Fruit fly (Drosophila melanogaster): ENCODE measurements around the gene Octbeta2R.
"Not testable (repeated sequence)": the region's sequence is repeated elsewhere in the genome, so short reads cannot be mapped to it uniquely, and the experiment has no call there.

Gene Octbeta2R

dm6 chr3R:12615553-12615952 is 20.0 kb upstream of the Octbeta2R start:
- TF ChIP-seq CTCF (optimal IDR thresholded peaks at IDR 0.05): no peak
- TF ChIP-seq CG8478 (optimal IDR thresholded peaks at IDR 0.05): no peak

dm6 chr3R:12611973-12612372 is 16.4 kb upstream of the Octbeta2R start:
- TF ChIP-seq CG8478 (optimal IDR thresholded peaks at IDR 0.05) (no peak), CTCF (optimal IDR thresholded peaks at IDR 0.05) (no peak)

- no peak for TF ChIP-seq CG8478 (optimal IDR thresholded peaks at IDR 0.05)
- TF ChIP-seq CTCF (optimal IDR thresholded peaks at IDR 0.05): no peak
Measured at dm6 chr3R:12595890-12596215, 328 bp upstream of the Octbeta2R start.

dm6 chr3R:12591672-12592071 is 3.9 kb downstream of the Octbeta2R start:
- no peak for TF ChIP-seq CTCF (optimal IDR thresholded peaks at IDR 0.05)
- TF ChIP-seq CG8478 (optimal IDR thresholded peaks at IDR 0.05): no peak

- TF ChIP-seq CG8478 (optimal IDR thresholded peaks at IDR 0.05): no peak
- no peak for TF ChIP-seq CTCF (optimal IDR thresholded peaks at IDR 0.05)
Measured at dm6 chr3R:12568765-12569164, 26.8 kb downstream of the Octbeta2R start.

- TF ChIP-seq CTCF (optimal IDR thresholded peaks at IDR 0.05): no peak
- no peak for TF ChIP-seq CG8478 (optimal IDR thresholded peaks at IDR 0.05)
Measured at dm6 chr3R:12562026-12562425, 33.5 kb downstream of the Octbeta2R start.

- TF ChIP-seq CG8478 (optimal IDR thresholded peaks at IDR 0.05) (no peak), CTCF (optimal IDR thresholded peaks at IDR 0.05) (no peak)
Measured at dm6 chr3R:12561149-12561548, 34.4 kb downstream of the Octbeta2R start.

- no peak for TF ChIP-seq CTCF (optimal IDR thresholded peaks at IDR 0.05)
- TF ChIP-seq CG8478 (optimal IDR thresholded peaks at IDR 0.05): no peak
Measured at dm6 chr3R:12548229-12548628, 47.3 kb downstream of the Octbeta2R start, which contains the start of gene Octbeta3R. Octbeta3R (minus strand) TSS chr3R:12548229.

- TF ChIP-seq CTCF (optimal IDR thresholded peaks at IDR 0.05) (no peak), CG8478 (optimal IDR thresholded peaks at IDR 0.05) (no peak)
Measured at dm6 chr3R:12542947-12543346, 52.6 kb downstream of the Octbeta2R start.

- TF ChIP-seq CTCF (optimal IDR thresholded peaks at IDR 0.05) (no peak), CG8478 (optimal IDR thresholded peaks at IDR 0.05) (no peak)
Measured at dm6 chr3R:12525888-12526287, 69.6 kb downstream of the Octbeta2R start, which contains the start of gene Hug. Hug (plus strand) TSS chr3R:12526188.

- no peak for TF ChIP-seq CTCF (optimal IDR thresholded peaks at IDR 0.05)
- TF ChIP-seq CG8478 (optimal IDR thresholded peaks at IDR 0.05): no peak
Measured at dm6 chr3R:12514997-12515396, 80.5 kb downstream of the Octbeta2R start.

- not testable (repeated sequence) for TF ChIP-seq CG8478, CTCF (optimal IDR thresholded peaks at IDR 0.05)
Measured at dm6 chr3R:12508776-12509175, 86.7 kb downstream of the Octbeta2R start, which contains the start of gene Hsp70Bc. Hsp70Bc (plus strand) TSS chr3R:12509076.

dm6 chr3R:12505493-12505892 is 90.0 kb downstream of the Octbeta2R start, which contains the start of gene Hsp70Bb:
Hsp70Bb (plus strand) TSS chr3R:12505793.
- not testable (repeated sequence) for TF ChIP-seq CTCF, CG8478 (optimal IDR thresholded peaks at IDR 0.05)

- TF ChIP-seq CG8478, CTCF (optimal IDR thresholded peaks at IDR 0.05): not testable (repeated sequence)
Measured at dm6 chr3R:12502210-12502609, 93.3 kb downstream of the Octbeta2R start, which contains the start of gene Hsp70Bbb. Hsp70Bbb (plus strand) TSS chr3R:12502510.
